Fruit fly (Drosophila melanogaster) whole organism, embryonic: ENCODE data around the gene CG9391.

Experiments used
- CG10565 ChIP-seq: fragments of 200-800 bp; sonication (Bioruptor generic); optimal IDR thresholded peaks from 3 replicates; lab custom pipeline; 2016; ENCODE audit warnings: missing biosample characterization, mild to moderate bottlenecking, missing genetic modification characterization
- CG12769 ChIP-seq: fragments of 200-800 bp; sonication (Bioruptor generic); optimal IDR thresholded peaks from 2 replicates; lab custom pipeline; 2019; ENCODE audit warnings: missing biosample characterization, mild to moderate bottlenecking, missing genetic modification characterization, moderate library complexity
- CG12942 ChIP-seq: fragments of 200-800 bp; sonication (Bioruptor generic); optimal IDR thresholded peaks from 3 replicates; lab custom pipeline; 2016; ENCODE audit warnings: missing biosample characterization, missing genetic modification characterization
- CG14667 ChIP-seq: fragments of 200-800 bp; sonication (Bioruptor generic); IDR thresholded peaks from 2 replicates; pipeline ENCODE4 v1.3.6; 2022; ENCODE audit warnings: missing biosample characterization, missing genetic modification characterization
- CG15269 ChIP-seq: fragments of 200-800 bp; sonication (Bioruptor generic); optimal IDR thresholded peaks from 2 replicates; lab custom pipeline; 2018; ENCODE audit warnings: missing biosample characterization, mild to moderate bottlenecking, missing genetic modification characterization, moderate library complexity
- CG17359 ChIP-seq: fragments of 200-800 bp; sonication (Bioruptor generic); optimal IDR thresholded peaks from 3 replicates; lab custom pipeline; 2018; ENCODE audit warnings: missing biosample characterization, mild to moderate bottlenecking, missing genetic modification characterization, moderate library complexity
- CG17829 ChIP-seq: fragments of 200-800 bp; optimal IDR thresholded peaks from 2 replicates; lab custom pipeline; 2019; ENCODE audit warnings: missing biosample characterization, mild to moderate bottlenecking, missing genetic modification characterization, moderate library complexity
- CG18476 ChIP-seq: fragments of 200-800 bp; sonication (Bioruptor generic); optimal IDR thresholded peaks from 2 replicates; lab custom pipeline; 2016; ENCODE audit warnings: missing biosample characterization, mild to moderate bottlenecking, missing genetic modification characterization
- CG2712 ChIP-seq: fragments of 200-800 bp; optimal IDR thresholded peaks from 3 replicates; lab custom pipeline; 2019; ENCODE audit warnings: missing biosample characterization, mild to moderate bottlenecking, missing genetic modification characterization, moderate library complexity
- CG31365 ChIP-seq: fragments of 200-800 bp; sonication (Bioruptor generic); optimal IDR thresholded peaks from 2 replicates; lab custom pipeline; 2018; ENCODE audit warnings: missing biosample characterization, mild to moderate bottlenecking, missing genetic modification characterization
- CG4404 ChIP-seq: fragments of 200-800 bp; sonication (Bioruptor generic); IDR thresholded peaks from 2 replicates; pipeline ENCODE4 v1.3.6; 2022; ENCODE audit warnings: missing biosample characterization, missing genetic modification characterization
- CG4707 ChIP-seq: fragments of 200-800 bp; sonication (Bioruptor generic); optimal IDR thresholded peaks from 2 replicates; lab custom pipeline; 2018; ENCODE audit warnings: missing biosample characterization, mild to moderate bottlenecking, missing genetic modification characterization, moderate library complexity
- CG6689 ChIP-seq: fragments of 200-800 bp; sonication (Bioruptor generic); IDR thresholded peaks from 2 replicates; pipeline ENCODE4 v1.3.6; 2022; ENCODE audit warnings: missing biosample characterization, missing genetic modification characterization
- CG7745 ChIP-seq: fragments of 200-800 bp; sonication (Bioruptor generic); optimal IDR thresholded peaks from 2 replicates; lab custom pipeline; 2018; ENCODE audit warnings: missing biosample characterization, mild to moderate bottlenecking, missing genetic modification characterization, moderate library complexity
- CG7987 ChIP-seq: fragments of 200-800 bp; sonication (Bioruptor generic); optimal IDR thresholded peaks from 2 replicates; lab custom pipeline; 2018; ENCODE audit warnings: missing biosample characterization, mild to moderate bottlenecking, missing genetic modification characterization, moderate library complexity
- CG8388 ChIP-seq: fragments of 200-800 bp; sonication (Bioruptor generic); optimal IDR thresholded peaks from 2 replicates; lab custom pipeline; 2019; ENCODE audit warnings: missing biosample characterization, mild to moderate bottlenecking, missing genetic modification characterization, moderate library complexity
- CG9215 ChIP-seq: fragments of 200-800 bp; sonication (Bioruptor generic); IDR thresholded peaks from 2 replicates; pipeline ENCODE4 v1.3.6; 2022; ENCODE audit warnings: missing biosample characterization, missing genetic modification characterization
- Chrac-16 ChIP-seq: fragments of 200-800 bp; sonication (Bioruptor generic); optimal IDR thresholded peaks from 3 replicates; lab custom pipeline; 2016; ENCODE audit warnings: missing biosample characterization, missing genetic modification characterization
- CkIIα-i1 ChIP-seq: fragments of 200-800 bp; sonication (Bioruptor generic); IDR thresholded peaks from 2 replicates; pipeline ENCODE4 v1.3.6; 2022; ENCODE audit warnings: missing biosample characterization, missing genetic modification characterization
- Dref ChIP-seq: fragments of 200-800 bp; sonication (Bioruptor generic); IDR thresholded peaks from 2 replicates; pipeline ENCODE4 v1.3.6; 2022; ENCODE audit warnings: missing biosample characterization, missing genetic modification characterization
- H15 ChIP-seq: fragments of 200-800 bp; sonication (Bioruptor generic); IDR thresholded peaks from 3 replicates; pipeline ENCODE4 v1.3.6; 2022; ENCODE audit warnings: missing biosample characterization, missing genetic modification characterization
- H2.0 ChIP-seq: fragments of 200-800 bp; sonication (Bioruptor generic); IDR thresholded peaks from 2 replicates; pipeline ENCODE4 v1.3.6; 2022; ENCODE audit warnings: missing biosample characterization, missing genetic modification characterization
- HLH3B ChIP-seq: fragments of 200-800 bp; sonication (Bioruptor generic); IDR thresholded peaks from 2 replicates; pipeline ENCODE4 v1.3.6; 2022; ENCODE audit warnings: missing biosample characterization, missing genetic modification characterization
- Lpt ChIP-seq: fragments of >200 bp; optimal IDR thresholded peaks from 2 replicates; lab custom pipeline; 2018; ENCODE audit warnings: missing biosample characterization, missing genetic modification characterization
- MTF-1 ChIP-seq: fragments of 200-800 bp; sonication (Bioruptor generic); optimal IDR thresholded peaks from 2 replicates; lab custom pipeline; 2018; ENCODE audit warnings: missing biosample characterization, mild to moderate bottlenecking, missing genetic modification characterization, borderline replicate concordance
- Mes4 ChIP-seq: fragments of 200-800 bp; sonication (Bioruptor generic); optimal IDR thresholded peaks from 2 replicates; lab custom pipeline; 2016; ENCODE audit warnings: missing biosample characterization, missing genetic modification characterization
- NC2α ChIP-seq: fragments of 200-800 bp; sonication (Bioruptor generic); optimal IDR thresholded peaks from 2 replicates; lab custom pipeline; 2016; ENCODE audit warnings: missing biosample characterization, missing genetic modification characterization
- NC2β ChIP-seq: fragments of 200-800 bp; sonication (Bioruptor generic); optimal IDR thresholded peaks from 2 replicates; lab custom pipeline; 2016; ENCODE audit warnings: missing biosample characterization, missing genetic modification characterization
- Opbp ChIP-seq: fragments of 200-800 bp; sonication (Bioruptor generic); IDR thresholded peaks from 3 replicates; pipeline ENCODE4 v1.3.6; 2022; ENCODE audit warnings: missing biosample characterization, missing genetic modification characterization; ENCODE audit not compliant: partially characterized antibody
- Pdp1 ChIP-seq, 2 experiments: fragments of 200-800 bp; sonication (Bioruptor generic); optimal IDR thresholded peaks; 3 replicates each; lab custom pipeline; 2016; ENCODE audit warnings: missing biosample characterization in 2 of 2, missing genetic modification characterization in 2 of 2, mild to moderate bottlenecking in 1 of 2, moderate library complexity in 1 of 2
- Stat92E ChIP-seq, 3 experiments: fragments of >200 bp in 2 of 3; fragments of 200-800 bp in 1 of 3; sonication (Bioruptor generic) in 1 of 3; optimal IDR thresholded peaks; 2 replicates each; lab custom pipeline; 2017 to 2019; ENCODE audit warnings: missing biosample characterization in 3 of 3, missing genetic modification characterization in 3 of 3, mild to moderate bottlenecking in 1 of 3, moderate library complexity in 1 of 3
- bowl ChIP-seq: fragments of 200-800 bp; sonication (Bioruptor generic); IDR thresholded peaks from 2 replicates; pipeline ENCODE4 v1.3.6; 2022; ENCODE audit warnings: missing biosample characterization, missing genetic modification characterization
- cas ChIP-seq: fragments of 200-800 bp; sonication (Bioruptor generic); IDR thresholded peaks from 2 replicates; pipeline ENCODE4 v1.3.6; 2022; ENCODE audit warnings: missing biosample characterization, missing genetic modification characterization
- chinmo ChIP-seq: fragments of 200-800 bp; sonication (Bioruptor generic); IDR thresholded peaks from 4 replicates; pipeline ENCODE4 v1.3.6; 2022; ENCODE audit warnings: missing biosample characterization, missing genetic modification characterization; ENCODE audit not compliant: partially characterized antibody
- crp ChIP-seq, 2 experiments: fragments of 200-800 bp; sonication (Bioruptor generic); optimal IDR thresholded peaks; 2 replicates in 1 of 2; 3 replicates in 1 of 2; lab custom pipeline; 2017; ENCODE audit warnings: missing biosample characterization in 2 of 2, missing genetic modification characterization in 2 of 2, mild to moderate bottlenecking in 1 of 2, moderate library complexity in 1 of 2
- dan ChIP-seq: fragments of 200-800 bp; sonication (Bioruptor generic); IDR thresholded peaks from 2 replicates; pipeline ENCODE4 v1.3.6; 2022; ENCODE audit warnings: missing biosample characterization, missing genetic modification characterization
- dmrt99B ChIP-seq: fragments of 200-800 bp; sonication (Bioruptor generic); optimal IDR thresholded peaks from 2 replicates; lab custom pipeline; 2018; ENCODE audit warnings: missing biosample characterization, mild to moderate bottlenecking, missing genetic modification characterization, moderate library complexity
- fd102C ChIP-seq: fragments of 200-800 bp; sonication (Bioruptor generic); optimal IDR thresholded peaks from 2 replicates; lab custom pipeline; 2018; ENCODE audit warnings: missing biosample characterization, mild to moderate bottlenecking, missing genetic modification characterization, moderate library complexity
- fd96Cb ChIP-seq: fragments of 200-800 bp; sonication (Bioruptor generic); optimal IDR thresholded peaks from 2 replicates; lab custom pipeline; 2018; ENCODE audit warnings: missing biosample characterization, mild to moderate bottlenecking, missing genetic modification characterization, moderate library complexity
- her ChIP-seq: fragments of 200-800 bp; sonication (Bioruptor generic); optimal IDR thresholded peaks from 2 replicates; lab custom pipeline; 2016; ENCODE audit warnings: missing biosample characterization, missing genetic modification characterization
- hkb ChIP-seq, 2 experiments: fragments of 200-800 bp in 1 of 2; fragments of >200 bp in 1 of 2; sonication (Bioruptor generic) in 1 of 2; IDR thresholded peaks in 1 of 2; optimal IDR thresholded peaks in 1 of 2; 2 replicates each; pipeline versions ENCODE4 v1.3.6 to Lab custom; 2017 to 2022; ENCODE audit warnings: missing biosample characterization in 1 of 2, missing genetic modification characterization in 1 of 2
- otp ChIP-seq: fragments of 200-800 bp; sonication (Bioruptor generic); IDR thresholded peaks from 3 replicates; pipeline ENCODE4, ENCODE4 v1.3.6; 2022; ENCODE audit warnings: missing biosample characterization, missing genetic modification characterization
- pho ChIP-seq: fragments of 200-800 bp; sonication (Bioruptor generic); optimal IDR thresholded peaks from 2 replicates; lab custom pipeline; 2016; ENCODE audit warnings: missing biosample characterization, missing genetic modification characterization
- prd ChIP-seq, 3 experiments: fragments of >200 bp in 2 of 3; fragments of 200-800 bp in 1 of 3; sonication (Bioruptor generic) in 1 of 3; optimal IDR thresholded peaks in 2 of 3; IDR thresholded peaks in 1 of 3; 2 replicates in 2 of 3; 3 replicates in 1 of 3; pipeline versions ENCODE4 v1.3.6 to Lab custom; 2017 to 2022; ENCODE audit warnings: missing biosample characterization in 1 of 3, missing genetic modification characterization in 1 of 3
- rib ChIP-seq: fragments of 200-800 bp; sonication (Bioruptor generic); IDR thresholded peaks from 2 replicates; pipeline ENCODE4 v1.3.6; 2022; ENCODE audit warnings: missing biosample characterization, missing genetic modification characterization
- sens-2 ChIP-seq: fragments of 200-800 bp; sonication (Bioruptor generic); IDR thresholded peaks from 2 replicates; pipeline ENCODE4 v1.3.6; 2022; ENCODE audit warnings: missing biosample characterization, missing genetic modification characterization
- shn ChIP-seq: fragments of 200-800 bp; sonication (Bioruptor generic); optimal IDR thresholded peaks from 3 replicates; lab custom pipeline; 2016; ENCODE audit warnings: missing biosample characterization, missing genetic modification characterization
- sqz ChIP-seq: fragments of 200-800 bp; sonication (Bioruptor generic); optimal IDR thresholded peaks from 3 replicates; lab custom pipeline; 2018; ENCODE audit warnings: missing biosample characterization, mild to moderate bottlenecking, missing genetic modification characterization
- stwl ChIP-seq: fragments of 200-800 bp; sonication (Bioruptor generic); optimal IDR thresholded peaks from 3 replicates; lab custom pipeline; 2018; ENCODE audit warnings: missing biosample characterization, mild to moderate bottlenecking, missing genetic modification characterization, moderate library complexity

CG9391 gene

dm6 chr3L:21239999-21240509, 28.1 kb downstream of the CG9391 start:
- TF ChIP-seq dan (GFP tag; lab: Robert Waterston, UW), result no peak
- TF ChIP-seq rib (GFP tag; lab: Robert Waterston, UW), result 0 out of 2 replicates have a peak, but pooled peaks have one; percentile 18
- no peak for TF ChIP-seq hkb (optimal IDR thresholded peaks at IDR 0.05; lab: Kevin White, UChicago)
- TF ChIP-seq hkb (GFP tag; IDR thresholded peaks at IDR 0.05; lab: Robert Waterston, UW), result peak; percentile 40; the same call in 1 of the 2 replicates
- TF ChIP-seq shn, result no peak
- no peak for TF ChIP-seq CG2712 (tag; lab: Kevin White, UChicago)
- no peak for TF ChIP-seq Opbp (GFP tag; lab: Robert Waterston, UW)
- peak; percentile 13 for TF ChIP-seq her (GFP tag; lab: Kevin White, UChicago)
- no peak for TF ChIP-seq Mes4
- TF ChIP-seq NC2β, result no peak
- TF ChIP-seq CG14667, result no peak
- no peak for TF ChIP-seq CG7745 (tag; lab: Kevin White, UChicago)
- TF ChIP-seq HLH3B (GFP tag; lab: Robert Waterston, UW), result peak; percentile 32; the same call in 1 of the 2 replicates
- peak in 1 of 3 experiments; percentile 27 for TF ChIP-seq Stat92E (GFP tag; optimal IDR thresholded peaks at IDR 0.05; lab: Kevin White, UChicago)
- no peak for TF ChIP-seq CG4707 (GFP tag; lab: Kevin White, UChicago)
- TF ChIP-seq prd (optimal IDR thresholded peaks at IDR 0.05; lab: Kevin White, UChicago), result no peak
- no peak for TF ChIP-seq prd (GFP tag; IDR thresholded peaks at IDR 0.05; lab: Robert Waterston, UW)
- peak; percentile 60 for TF ChIP-seq CG12769 (tag; lab: Kevin White, UChicago)
- TF ChIP-seq fd102C (GFP tag; lab: Kevin White, UChicago), result no peak
- TF ChIP-seq stwl, result no peak
- no peak for TF ChIP-seq CG18476 (GFP tag; lab: Kevin White, UChicago)
- peak; percentile 94; the same call in 2 of the 4 replicates for TF ChIP-seq chinmo (GFP tag; lab: Robert Waterston, UW)
- TF ChIP-seq CG10565 (GFP tag; lab: Kevin White, UChicago), result no peak
- no peak for TF ChIP-seq fd96Cb (tag; lab: Kevin White, UChicago)
- no peak for TF ChIP-seq Chrac-16 (GFP tag; lab: Kevin White, UChicago)
- TF ChIP-seq Lpt, result no peak
- no peak for TF ChIP-seq otp
- no peak for TF ChIP-seq CG17829
- no peak for TF ChIP-seq cas (GFP tag; lab: Robert Waterston, UW)
- no peak for TF ChIP-seq H2.0
- TF ChIP-seq CG17359 (tag; lab: Kevin White, UChicago), result no peak
- no peak for TF ChIP-seq pho (GFP tag; lab: Kevin White, UChicago)
- peak; percentile 57 for TF ChIP-seq MTF-1 (GFP tag; lab: Kevin White, UChicago)
- TF ChIP-seq crp (GFP tag; optimal IDR thresholded peaks at IDR 0.05; lab: Kevin White, UChicago), result no peak
- no peak for TF ChIP-seq CG8388
- no peak for TF ChIP-seq CG9215 (GFP tag; lab: Robert Waterston, UW)
- TF ChIP-seq bowl, result 0 out of 2 replicates have a peak, but pooled peaks have one; percentile 14
- no peak for TF ChIP-seq Dref (GFP tag; lab: Robert Waterston, UW)
- TF ChIP-seq CG4404 (GFP tag; lab: Robert Waterston, UW), result no peak
- TF ChIP-seq CkIIα-i1 (GFP tag; lab: Robert Waterston, UW), result no peak
- no peak for TF ChIP-seq sens-2 (GFP tag; lab: Robert Waterston, UW)
- no peak for TF ChIP-seq CG6689 (GFP tag; lab: Robert Waterston, UW)
- peak; percentile 38 for TF ChIP-seq dmrt99B (tag; lab: Kevin White, UChicago)
- TF ChIP-seq Pdp1 (GFP tag; optimal IDR thresholded peaks at IDR 0.05; lab: Kevin White, UChicago), result no peak
- no peak for TF ChIP-seq CG31365 (tag; lab: Kevin White, UChicago)
- no peak for TF ChIP-seq NC2α (GFP tag; lab: Kevin White, UChicago)
- TF ChIP-seq CG15269 (tag; lab: Kevin White, UChicago), result no peak
- no peak for TF ChIP-seq H15 (GFP tag; lab: Robert Waterston, UW)
- no peak for TF ChIP-seq sqz (GFP tag; lab: Kevin White, UChicago)
- no peak for TF ChIP-seq CG12942 (GFP tag; lab: Kevin White, UChicago)
- no peak for TF ChIP-seq CG7987
